Fruit fly (Drosophila melanogaster): ENCODE measurements around the gene CG7720.

The CG7720 gene

DNA sequence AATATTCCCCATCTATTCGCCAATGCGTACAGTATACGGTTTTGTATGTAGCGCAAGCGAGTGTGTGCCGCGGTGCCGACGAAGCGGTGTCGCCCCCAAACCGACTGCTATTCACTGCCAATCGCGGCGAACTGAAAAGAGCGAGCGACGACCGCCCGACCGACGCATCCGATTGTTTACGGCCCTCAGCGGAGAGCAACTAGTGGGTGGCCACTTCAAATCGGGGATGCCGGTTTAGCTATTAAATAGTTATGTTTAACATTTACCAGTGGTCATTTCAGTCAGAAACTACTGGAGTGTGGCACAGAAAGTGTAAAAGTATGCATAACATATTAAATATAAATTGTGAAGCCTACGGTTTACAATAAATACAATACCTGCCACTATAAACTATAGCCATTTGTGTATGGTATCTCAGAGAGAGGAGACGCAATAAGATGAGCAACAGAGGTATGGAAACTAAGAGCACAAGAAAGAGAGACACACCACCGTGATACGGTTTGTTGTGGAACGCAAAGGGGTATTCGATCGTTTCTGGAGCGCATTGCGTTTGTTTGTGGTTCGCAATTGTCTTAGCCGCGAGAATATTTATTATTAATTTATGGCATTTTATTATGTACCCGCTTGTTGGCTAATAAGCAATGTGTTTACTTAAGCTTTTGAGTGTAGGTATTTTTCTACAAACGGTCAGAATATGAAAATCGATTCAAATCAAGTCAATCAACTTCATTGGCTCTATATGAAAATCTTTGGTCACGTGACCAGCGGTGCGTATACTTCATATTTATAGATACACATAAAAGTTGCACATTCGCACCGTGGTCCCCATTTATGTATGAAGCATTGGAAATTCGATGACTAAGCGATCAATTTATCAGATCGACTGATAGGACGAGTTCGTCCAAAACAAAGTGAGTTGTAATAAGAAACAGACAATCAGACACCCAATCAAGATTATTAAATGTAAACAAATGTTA is 54.7 kb downstream of the CG7720 start (continued):
- no peak for TF ChIP-seq ab (GFP tag; optimal IDR thresholded peaks at IDR 0.05)
- TF ChIP-seq ewg (GFP tag; optimal IDR thresholded peaks at IDR 0.05), result no peak
- peak; percentile 67 for TF ChIP-seq Nf-YC (tag; optimal IDR thresholded peaks at IDR 0.05)
- TF ChIP-seq Sox100B (GFP tag; optimal IDR thresholded peaks at IDR 0.05), result peak; percentile 2
- no peak for TF ChIP-seq CG1024 (GFP tag; IDR thresholded peaks at IDR 0.05)
- TF ChIP-seq HmgZ (tag; optimal IDR thresholded peaks at IDR 0.05), result peak; percentile 28
- no peak for TF ChIP-seq shn (GFP tag; optimal IDR thresholded peaks at IDR 0.05)
- no peak for TF ChIP-seq CG6689 (GFP tag; IDR thresholded peaks at IDR 0.05)
- no peak for TF ChIP-seq esg (GFP tag; conservative IDR thresholded peaks at IDR 0.05)
- no peak for TF ChIP-seq eve (GFP tag; optimal IDR thresholded peaks at IDR 0.05)
- no peak for TF ChIP-seq jing (GFP tag; optimal IDR thresholded peaks at IDR 0.05)
- TF ChIP-seq gcm2 (GFP tag; optimal IDR thresholded peaks at IDR 0.05), result no peak
- no peak for TF ChIP-seq CG10431 (GFP tag; optimal IDR thresholded peaks at IDR 0.05)
- peak; percentile 0 for TF ChIP-seq BtbVII (GFP tag; optimal IDR thresholded peaks at IDR 0.05)
- TF ChIP-seq CG8359 (GFP tag; optimal IDR thresholded peaks at IDR 0.05; ENCODE audit: borderline replicate concordance), result no peak
- 0 out of 3 replicates have a peak, but pooled peaks have one; percentile 37 for TF ChIP-seq so (GFP tag; IDR thresholded peaks at IDR 0.05)
- 0 out of 2 replicates have a peak, but pooled peaks have one; percentile 15 for TF ChIP-seq CG11247 (GFP tag; IDR thresholded peaks at IDR 0.05)
- TF ChIP-seq sens-2 (GFP tag; IDR thresholded peaks at IDR 0.05), result no peak
- no peak; the same call in 1 of the 2 replicates for TF ChIP-seq CG14014 (GFP tag; IDR thresholded peaks at IDR 0.05)
- TF ChIP-seq hth (optimal IDR thresholded peaks at IDR 0.05), result no peak
- no peak for TF ChIP-seq CG14965 (GFP tag; optimal IDR thresholded peaks at IDR 0.05; ENCODE audit: borderline replicate concordance)
- TF ChIP-seq Hmx (GFP tag; optimal IDR thresholded peaks at IDR 0.05), result no peak
- peak; percentile 23; the same call in 1 of the 3 replicates for TF ChIP-seq z (GFP tag; IDR thresholded peaks at IDR 0.05)
- no peak for TF ChIP-seq ken (GFP tag; IDR thresholded peaks at IDR 0.05)
- TF ChIP-seq CG4404 (GFP tag; IDR thresholded peaks at IDR 0.05), result no peak
- no peak for TF ChIP-seq lov (optimal IDR thresholded peaks at IDR 0.05)
- TF ChIP-seq lov (GFP tag; IDR thresholded peaks at IDR 0.05), result no peak
- TF ChIP-seq zfh1 (GFP tag; IDR thresholded peaks at IDR 0.05), result 0 out of 3 replicates have a peak, but pooled peaks have one; percentile 44
- no peak for TF ChIP-seq Six4 (GFP tag; optimal IDR thresholded peaks at IDR 0.05)
- TF ChIP-seq corto (GFP tag; optimal IDR thresholded peaks at IDR 0.05), result peak; percentile 8
- TF ChIP-seq CG13287 (GFP tag; IDR thresholded peaks at IDR 0.05; ENCODE audit: partially characterized antibody), result peak; percentile 49
- no peak for TF ChIP-seq en (GFP tag; optimal IDR thresholded peaks at IDR 0.05)
- no peak for TF ChIP-seq zen (tag; optimal IDR thresholded peaks at IDR 0.05)
- peak; percentile 21; the same call in 1 of the 2 replicates for TF ChIP-seq Adf1 (GFP tag; IDR thresholded peaks at IDR 0.05)
- no peak for TF ChIP-seq Lhr (GFP tag; optimal IDR thresholded peaks at IDR 0.05)
- TF ChIP-seq Optix (GFP tag; IDR thresholded peaks at IDR 0.05), result no peak
- TF ChIP-seq kay (GFP tag; optimal IDR thresholded peaks at IDR 0.05), result no peak
- TF ChIP-seq zfh2 (GFP tag; optimal IDR thresholded peaks at IDR 0.05), result no peak
- no peak for TF ChIP-seq C15 (GFP tag; IDR thresholded peaks at IDR 0.05)
- no peak for TF ChIP-seq sisA (GFP tag; IDR thresholded peaks at IDR 0.05)
- no peak for TF ChIP-seq Dip2 (GFP tag; IDR thresholded peaks at IDR 0.05)
- no peak for TF ChIP-seq D (optimal IDR thresholded peaks at IDR 0.05)
- TF ChIP-seq D (GFP tag; optimal IDR thresholded peaks at IDR 0.05), result no peak
- no peak for TF ChIP-seq cad (GFP tag; optimal IDR thresholded peaks at IDR 0.05)
- no peak for TF ChIP-seq ash1 (GFP tag; optimal IDR thresholded peaks at IDR 0.05)
- TF ChIP-seq sc (optimal IDR thresholded peaks at IDR 0.05), result no peak
- TF ChIP-seq sc (GFP tag; optimal IDR thresholded peaks at IDR 0.05), result no peak
- TF ChIP-seq CG6854 (GFP tag; optimal IDR thresholded peaks at IDR 0.05), result peak; percentile 25
- no peak for TF ChIP-seq CG12219 (GFP tag; optimal IDR thresholded peaks at IDR 0.05)
- TF ChIP-seq CG2712 (tag; optimal IDR thresholded peaks at IDR 0.05), result no peak
- TF ChIP-seq CG17912 (GFP tag; optimal IDR thresholded peaks at IDR 0.05), result no peak

Data from whole organism, embryonic.